Worm (Caenorhabditis elegans) whole organism, L4/young adult: ENCODE results near the gene C15F1.1.

Experiments used
- W03F9.2 ChIP-seq: fragments of 150-350 bp; optimal IDR thresholded peaks from 2 replicates; lab custom pipeline; 2014; ENCODE audit warnings: missing biosample characterization, missing genetic modification characterization
- dao-5 ChIP-seq: sonication (generic microtip); optimal IDR thresholded peaks from 2 replicates; lab custom pipeline; 2016; ENCODE audit warnings: missing genotype, missing genetic modification characterization, moderate library complexity, missing compliant biosample characterization
- him-1 ChIP-seq: sonication (generic microtip); optimal IDR thresholded peaks from 2 replicates; lab custom pipeline; 2016; ENCODE audit warnings: missing genotype, missing genetic modification reagents, missing genetic modification characterization, missing compliant biosample characterization

C15F1.1 gene

DNA sequence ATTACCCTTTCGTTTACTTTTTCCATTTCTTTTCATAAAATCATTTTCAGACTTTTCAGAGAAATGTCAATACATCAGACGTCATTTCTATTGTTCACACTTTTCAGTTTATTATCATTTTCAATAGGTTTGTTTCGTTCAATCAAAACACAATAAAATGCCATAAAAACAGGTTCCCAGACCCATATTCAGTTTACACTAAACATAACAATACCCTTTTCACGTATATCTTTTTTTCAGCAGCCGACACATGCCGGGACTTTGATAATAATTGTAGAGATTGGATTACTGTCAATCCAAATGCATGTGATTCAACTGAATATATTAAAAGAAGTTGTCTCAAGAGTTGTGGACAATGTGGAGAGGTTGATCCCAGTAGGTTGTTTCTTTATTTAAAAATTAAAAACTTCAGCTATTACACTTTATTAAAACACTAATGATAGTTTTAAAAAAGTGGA, at the start of gene C15F1.1:
Gene C15F1.1, plus strand, starts transcription at position 51 of the 458 bp plus-strand sequence.
- TF ChIP-seq him-1: no peak
- no peak for TF ChIP-seq W03F9.2 (tag; lab: Kevin White, UChicago)
- TF ChIP-seq dao-5: no peak

DNA sequence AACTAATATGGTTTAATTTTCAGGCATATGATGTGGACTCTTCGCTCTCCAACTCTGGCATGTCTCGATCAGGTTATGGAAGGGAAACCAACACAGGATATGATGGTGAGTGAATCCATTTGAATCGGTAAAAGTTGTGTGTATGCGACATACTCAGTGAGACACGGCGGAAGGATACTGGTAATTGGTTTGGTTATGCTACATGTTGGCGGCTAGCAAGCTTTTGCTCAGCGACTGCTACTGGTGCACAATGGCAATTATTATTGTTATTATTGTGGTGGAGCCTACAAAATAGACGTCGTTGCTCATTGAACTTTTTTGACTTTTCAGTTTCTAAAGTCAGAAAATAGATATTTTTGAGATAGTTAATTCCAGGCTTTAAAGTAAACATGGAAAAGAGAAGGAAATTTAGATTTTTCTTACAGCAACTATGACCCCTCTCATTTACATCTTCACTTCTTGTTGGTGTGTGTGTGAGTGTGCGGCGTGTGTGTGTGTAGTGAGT, 48.9 kb upstream of the C15F1.1 start:
- TF ChIP-seq dao-5 (no peak), W03F9.2 (tag; lab: Kevin White, UChicago) (no peak), him-1 (no peak)

DNA sequence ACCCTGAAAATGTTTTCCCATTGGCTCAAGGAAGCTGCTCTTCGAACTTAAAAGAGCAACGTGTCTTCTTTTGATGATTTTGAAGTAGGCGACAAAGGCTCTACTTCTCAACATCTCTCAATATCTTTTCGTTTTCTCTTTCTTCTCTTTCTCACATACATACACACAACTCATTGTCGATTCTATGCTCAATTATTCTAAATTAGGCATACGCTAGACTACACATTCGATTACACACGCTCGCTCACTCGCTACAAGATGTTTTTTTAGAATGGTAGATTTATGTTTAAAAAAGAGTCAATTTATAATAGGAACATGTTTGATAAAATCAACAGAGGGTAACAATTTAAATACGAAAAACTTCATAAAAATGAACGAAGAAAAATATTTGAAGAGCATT, 48.2 kb upstream of the C15F1.1 start:
- no peak for TF ChIP-seq him-1
- no peak for TF ChIP-seq dao-5
- TF ChIP-seq W03F9.2 (tag; lab: Kevin White, UChicago): no peak

DNA sequence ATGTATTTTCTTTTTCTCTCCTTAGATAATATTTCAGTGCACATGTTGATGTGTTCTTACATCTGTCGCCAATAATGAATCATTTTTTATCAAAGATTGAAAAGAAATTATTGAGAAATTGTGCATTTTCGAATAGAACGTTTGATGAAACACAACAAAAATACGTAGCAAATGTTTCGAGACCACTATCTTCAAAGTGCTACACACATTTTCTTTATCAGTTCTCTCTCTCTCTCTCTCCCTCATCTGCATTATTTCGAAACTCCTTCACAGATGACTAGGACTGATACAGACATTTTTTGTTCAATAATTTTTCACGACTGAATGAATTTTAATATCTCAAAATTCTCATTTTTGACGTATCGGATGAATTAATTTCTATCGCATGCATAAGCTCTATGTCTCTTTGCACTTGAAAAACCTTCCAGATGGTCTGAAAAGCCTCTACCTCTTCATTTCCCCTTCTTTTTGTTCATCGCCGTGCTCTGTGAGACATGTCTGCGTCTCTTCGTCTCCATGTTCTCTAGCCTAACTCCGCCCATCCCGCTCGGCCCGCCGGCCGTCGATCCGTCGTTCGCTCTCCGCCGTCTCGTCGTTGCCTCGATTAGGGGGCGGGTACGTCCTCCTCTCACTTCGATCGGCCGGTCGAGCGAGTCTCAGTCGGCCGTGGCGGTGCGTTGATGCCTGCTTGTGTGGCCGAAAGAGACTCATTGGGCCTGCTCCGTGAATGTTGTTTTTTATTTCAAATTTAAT, 46.2 kb upstream of the C15F1.1 start:
- no peak for TF ChIP-seq W03F9.2 (tag; lab: Kevin White, UChicago)
- peak; percentile 33 for TF ChIP-seq him-1

DNA sequence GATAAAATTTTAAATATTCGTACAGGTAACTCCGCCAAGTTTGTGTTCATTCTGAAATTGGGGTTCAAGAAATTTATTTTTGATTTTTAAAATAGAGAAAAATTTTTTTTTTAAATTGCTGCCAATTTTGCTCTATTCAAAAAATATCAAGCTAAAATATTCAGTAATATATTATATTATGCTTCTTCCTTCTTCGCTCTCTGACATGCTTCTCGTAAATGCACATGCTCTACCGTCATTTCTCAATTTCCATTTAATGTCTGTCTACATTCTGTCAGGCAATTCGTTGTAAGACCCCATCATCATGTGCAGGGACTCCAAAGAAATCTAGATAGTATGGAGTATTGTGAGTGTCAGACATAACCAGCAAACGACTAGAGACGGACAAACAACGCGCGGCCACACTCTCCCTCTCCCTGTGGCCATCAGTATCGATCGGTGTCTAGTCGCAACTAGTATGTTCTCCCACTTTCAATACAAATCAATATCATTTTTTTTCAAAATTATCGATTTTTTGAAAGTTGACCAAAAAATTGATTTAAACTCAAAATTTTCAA, 38.4 kb upstream of the C15F1.1 start, which contains the start of the genes malt-1 and ceh-38:
Gene malt-1, minus strand, starts transcription at position 51 of the 557 bp plus-strand sequence.
Gene ceh-38, plus strand, starts transcription at position 277 of the 557 bp plus-strand sequence.
- peak; percentile 95 for TF ChIP-seq him-1
- peak; percentile 10 for TF ChIP-seq dao-5
- TF ChIP-seq W03F9.2 (tag; lab: Kevin White, UChicago): peak; percentile 89

DNA sequence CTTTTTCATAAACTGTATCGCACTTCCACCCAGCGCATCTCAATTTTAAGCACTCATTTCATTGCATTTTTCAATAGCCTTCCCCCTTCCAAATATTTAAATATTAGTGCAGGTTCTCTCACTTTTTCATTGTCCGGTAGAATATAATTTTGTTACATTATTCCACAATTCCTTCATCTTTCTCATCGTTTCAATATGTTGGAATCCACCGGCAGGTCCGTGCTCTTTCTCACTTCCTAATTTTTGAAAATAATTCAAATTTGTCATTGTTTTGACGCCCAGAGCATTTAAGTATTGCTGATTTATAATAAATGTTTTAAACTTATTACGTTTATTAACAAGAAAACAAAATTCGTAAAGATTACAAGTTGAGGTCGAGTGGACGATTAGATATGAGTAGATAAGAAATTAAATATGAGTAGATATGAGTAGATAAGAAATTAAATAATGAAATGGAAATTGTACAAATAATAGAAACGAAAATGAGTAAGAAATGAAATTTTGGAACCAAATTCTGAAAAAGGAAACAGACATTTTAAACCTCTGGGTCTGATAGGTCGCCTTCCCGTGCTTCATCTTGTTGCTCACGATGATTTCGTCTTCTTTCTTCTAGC, 34.5 kb upstream of the C15F1.1 start:
- TF ChIP-seq W03F9.2 (tag; lab: Kevin White, UChicago): no peak
- no peak for TF ChIP-seq him-1
- no peak for TF ChIP-seq dao-5

DNA sequence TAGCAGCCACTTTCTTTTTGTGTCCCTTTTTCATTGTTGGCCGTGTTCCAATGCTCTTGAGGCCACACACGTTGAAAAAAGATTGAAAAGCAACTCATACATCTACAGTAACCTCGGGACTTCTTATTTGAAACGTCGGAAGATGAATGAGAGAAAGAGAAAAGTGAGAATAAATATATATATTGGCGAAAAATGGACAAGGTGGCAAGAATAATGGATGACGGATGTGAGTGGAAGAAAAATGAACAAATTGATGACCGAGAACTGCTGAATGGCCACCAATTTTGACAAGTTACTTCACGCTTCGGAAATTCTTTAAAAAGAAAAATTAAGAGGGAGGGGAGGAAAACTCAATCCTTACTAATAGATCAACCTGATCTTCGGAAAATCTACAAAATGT, 31.5 kb upstream of the C15F1.1 start:
- no peak for TF ChIP-seq dao-5
- TF ChIP-seq him-1: no peak
- TF ChIP-seq W03F9.2 (tag; lab: Kevin White, UChicago): no peak

DNA sequence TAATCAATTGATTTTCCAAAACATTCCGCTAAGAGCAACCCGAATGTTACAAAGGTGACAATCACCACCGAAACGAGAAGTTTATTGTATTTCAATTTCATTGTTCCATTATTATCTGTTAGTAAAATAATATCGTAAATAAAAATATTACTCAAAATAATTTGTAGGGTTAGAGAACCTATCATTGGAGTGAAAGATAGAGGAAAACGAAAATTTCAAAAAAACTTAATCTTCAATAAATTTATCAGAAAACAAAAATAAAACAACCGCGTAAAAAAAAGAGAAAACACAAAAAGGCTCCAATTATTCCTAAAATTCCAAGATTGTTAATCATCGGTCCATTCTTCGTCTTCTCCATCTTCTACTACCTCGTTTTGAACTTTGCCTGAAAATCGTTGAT, 24.1 kb upstream of the C15F1.1 start, which contains the start of gene tra-2:
Gene tra-2, minus strand, starts transcription at position 101 of the 400 bp plus-strand sequence.
- TF ChIP-seq him-1 (no peak), W03F9.2 (tag; lab: Kevin White, UChicago) (no peak), dao-5 (no peak)

DNA sequence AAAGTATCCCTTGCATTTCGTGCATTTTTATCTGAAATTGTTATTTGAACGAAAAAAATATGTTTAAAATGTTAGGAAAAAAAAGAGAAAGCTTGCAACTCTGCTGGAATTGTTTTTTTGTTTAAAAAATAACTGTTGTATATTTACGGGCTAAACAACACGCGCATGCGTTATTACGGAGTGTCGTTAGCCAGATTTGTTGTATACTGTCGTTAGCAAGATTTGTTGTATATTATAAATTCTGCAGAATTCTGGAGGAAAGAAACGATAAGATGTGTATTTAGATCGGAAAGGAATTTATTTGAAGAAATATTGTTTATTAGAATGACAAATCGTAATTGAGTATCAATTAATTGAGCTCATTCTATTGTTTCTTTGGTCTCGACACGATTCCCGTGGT, 22.1 kb upstream of the C15F1.1 start, which contains the start of gene eif-2Bgamma:
Gene eif-2Bgamma, minus strand, starts transcription at position 31 of the 400 bp plus-strand sequence.
- TF ChIP-seq W03F9.2 (tag; lab: Kevin White, UChicago) (no peak), dao-5 (no peak), him-1 (no peak)

DNA sequence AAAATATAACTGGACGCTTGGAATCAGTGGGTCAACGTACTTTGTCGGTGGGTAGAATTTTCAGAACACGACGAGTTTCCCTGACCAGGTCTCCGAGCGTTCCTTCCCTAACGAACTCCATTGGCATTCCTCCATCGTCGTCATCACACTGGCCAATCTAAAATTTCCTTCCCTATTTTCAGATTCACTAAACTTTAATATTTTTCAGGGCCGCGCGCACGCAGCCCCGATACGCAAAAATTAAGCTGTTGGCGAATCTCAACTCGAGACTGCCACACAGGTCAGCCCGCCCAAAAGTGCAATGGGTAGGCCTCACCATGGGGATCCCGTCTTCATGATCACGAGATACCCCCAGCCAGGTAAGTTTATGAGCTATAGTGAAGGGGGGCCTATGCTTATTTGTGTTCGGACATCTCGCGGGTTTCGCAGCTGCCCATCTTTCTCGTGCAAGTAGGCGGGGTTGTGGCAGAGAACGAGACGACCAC, 21.4 kb upstream of the C15F1.1 start:
- no peak for TF ChIP-seq him-1
- TF ChIP-seq W03F9.2 (tag; lab: Kevin White, UChicago): no peak
- TF ChIP-seq dao-5: no peak

DNA sequence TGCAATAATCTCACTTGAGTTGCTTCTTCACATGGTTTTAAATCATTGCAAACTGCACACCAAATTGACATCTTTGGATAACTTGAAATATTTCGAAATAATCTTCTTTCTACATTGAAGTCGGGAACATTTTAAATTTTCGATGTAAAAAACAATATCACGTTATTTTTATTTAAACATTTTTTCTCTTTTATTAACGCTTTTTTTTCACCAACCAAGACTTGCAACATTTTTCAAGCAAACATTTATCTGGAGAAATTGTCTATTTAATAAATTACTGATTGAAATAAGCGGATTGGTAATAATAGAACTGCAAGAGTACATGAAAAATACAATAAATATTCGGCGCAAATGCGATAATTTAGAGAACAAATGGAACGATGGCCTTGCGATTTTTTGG, 19.2 kb upstream of the C15F1.1 start, which contains the start of gene C15F1.5:
Gene C15F1.5, minus strand, starts transcription at position 101 of the 400 bp plus-strand sequence.
- TF ChIP-seq dao-5: no peak
- no peak for TF ChIP-seq him-1
- no peak for TF ChIP-seq W03F9.2 (tag; lab: Kevin White, UChicago)

DNA sequence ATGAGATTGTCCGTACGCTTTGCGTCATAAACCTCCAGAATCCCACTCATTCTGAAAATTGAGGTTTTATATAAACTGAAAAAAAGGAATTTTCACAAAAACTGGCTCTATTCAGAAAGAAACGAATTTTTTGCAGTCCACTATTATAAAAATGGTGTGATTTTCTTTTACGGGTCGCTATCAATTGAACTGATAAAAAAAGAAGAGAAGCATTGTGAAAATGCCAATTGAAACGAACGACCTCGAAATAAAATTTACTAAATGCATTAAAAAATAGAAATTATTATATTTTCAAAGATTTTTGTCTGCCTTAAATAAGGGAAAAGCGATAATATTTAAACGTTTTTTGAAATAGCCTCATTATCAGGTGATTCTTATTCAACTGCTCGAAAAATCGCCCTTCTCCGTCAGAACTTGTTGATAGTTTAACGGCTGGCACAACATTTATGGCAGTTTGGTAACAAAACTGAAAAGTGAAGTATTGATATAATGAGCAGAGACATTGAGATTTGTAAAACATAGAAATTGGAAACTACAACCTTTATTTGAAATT, 17.4 kb upstream of the C15F1.1 start, which contains the start of gene art-1:
Gene art-1, minus strand, starts transcription at position 51 of the 553 bp plus-strand sequence.
- TF ChIP-seq W03F9.2 (tag; lab: Kevin White, UChicago): no peak
- no peak for TF ChIP-seq him-1
- no peak for TF ChIP-seq dao-5

DNA sequence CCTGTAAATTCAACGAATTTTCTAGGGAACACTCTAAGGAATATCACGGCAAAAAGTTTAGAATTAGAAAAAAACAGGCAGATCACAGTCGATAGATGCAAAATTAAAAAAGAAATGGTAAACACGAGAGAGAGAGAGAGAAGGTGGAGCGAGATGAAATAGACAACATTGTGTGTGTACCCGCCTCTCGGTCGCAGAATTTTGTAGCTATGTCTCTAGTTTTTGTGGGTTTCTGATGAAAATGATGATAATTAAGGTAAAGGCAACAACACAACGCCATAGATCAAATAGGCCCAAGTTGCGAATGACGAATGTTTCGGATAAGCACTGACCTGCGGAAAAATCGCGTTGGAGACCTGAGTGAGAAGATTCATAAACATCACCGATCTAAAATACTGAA, 16.2 kb upstream of the C15F1.1 start, which contains the start of gene sod-1:
Gene sod-1, minus strand, starts transcription at position 387 of the 400 bp plus-strand sequence.
- TF ChIP-seq dao-5 (no peak), him-1 (no peak), W03F9.2 (tag; lab: Kevin White, UChicago) (no peak)

DNA sequence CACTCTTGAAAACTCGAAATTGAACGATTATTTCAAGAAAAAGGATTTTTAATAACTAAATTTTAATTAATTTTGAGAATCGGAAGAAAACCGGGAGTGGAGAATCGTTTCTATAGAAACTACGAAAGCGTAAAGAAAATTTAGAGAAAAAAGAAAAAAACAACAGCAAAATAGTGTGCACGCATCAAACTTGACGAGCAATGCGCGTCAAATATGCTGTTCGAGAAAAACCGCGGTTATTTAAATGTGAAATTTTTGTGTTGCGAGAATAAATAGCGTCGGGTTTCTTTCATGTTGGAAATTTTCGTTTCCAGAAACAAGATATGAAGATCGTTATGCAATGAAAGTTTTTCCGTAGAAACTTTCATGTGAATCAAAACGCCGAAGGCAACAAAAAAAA, 15.7 kb upstream of the C15F1.1 start:
- TF ChIP-seq dao-5: no peak
- peak; percentile 24 for TF ChIP-seq W03F9.2 (tag; lab: Kevin White, UChicago)
- TF ChIP-seq him-1: no peak
